Worm (Caenorhabditis elegans) whole organism, late embryonic: ENCODE measurements around the gene C04G6.4.

ENCODE experiments used
- C08G9.2 ChIP-seq: sonication (generic microtip); optimal IDR thresholded peaks from 2 replicates; lab custom pipeline; 2016; ENCODE audit warnings: mild to moderate bottlenecking, missing genetic modification characterization, moderate library complexity, missing compliant biosample characterization
- K09A11.1 ChIP-seq: sonication (generic microtip); optimal IDR thresholded peaks from 2 replicates; lab custom pipeline; 2017; ENCODE audit warnings: antibody characterized with exemption, mild to moderate bottlenecking, missing genetic modification characterization, missing compliant biosample characterization; ENCODE audit not compliant: insufficient read depth
- Y22D7AL.16 ChIP-seq: sonication (generic microtip); optimal IDR thresholded peaks from 2 replicates; lab custom pipeline; 2016; ENCODE audit warnings: missing genetic modification characterization, missing compliant biosample characterization
- ceh-18 ChIP-seq: sonication (generic microtip); optimal IDR thresholded peaks from 2 replicates; lab custom pipeline; 2016; ENCODE audit warnings: missing genetic modification characterization, missing compliant biosample characterization
- ceh-19 ChIP-seq: fragments of 200-800 bp; sonication (Bioruptor generic); optimal IDR thresholded peaks from 2 replicates; lab custom pipeline; 2018; ENCODE audit warnings: mild to moderate bottlenecking, missing genetic modification characterization, missing compliant biosample characterization
- ceh-2 ChIP-seq: sonication (generic microtip); optimal IDR thresholded peaks from 2 replicates; lab custom pipeline; 2016; ENCODE audit warnings: missing genotype, missing genetic modification characterization, missing compliant biosample characterization
- ceh-22 ChIP-seq: sonication (generic microtip); optimal IDR thresholded peaks from 2 replicates; lab custom pipeline; 2017; ENCODE audit warnings: missing biosample characterization, missing genetic modification characterization
- ceh-24 ChIP-seq: sonication (generic microtip); optimal IDR thresholded peaks from 2 replicates; lab custom pipeline; 2016; ENCODE audit warnings: mild to moderate bottlenecking, missing genetic modification characterization, missing compliant biosample characterization
- ceh-30 ChIP-seq: fragments of 150-350 bp; optimal IDR thresholded peaks from 2 replicates; lab custom pipeline; 2014; ENCODE audit warnings: missing biosample characterization, missing genetic modification characterization
- ceh-31 ChIP-seq: sonication (generic microtip); optimal IDR thresholded peaks from 2 replicates; lab custom pipeline; 2016; ENCODE audit warnings: missing genetic modification characterization, missing compliant biosample characterization
- ceh-34 ChIP-seq: sonication (generic microtip); optimal IDR thresholded peaks from 2 replicates; lab custom pipeline; 2016; ENCODE audit warnings: mild to moderate bottlenecking, missing genetic modification characterization, missing compliant biosample characterization
- ceh-48 ChIP-seq: sonication (generic microtip); optimal IDR thresholded peaks from 2 replicates; lab custom pipeline; 2016; ENCODE audit warnings: missing genetic modification characterization, inconsistent platforms, missing compliant biosample characterization
- ceh-9 ChIP-seq: sonication (generic microtip); optimal IDR thresholded peaks from 2 replicates; lab custom pipeline; 2016; ENCODE audit warnings: mild to moderate bottlenecking, missing genetic modification characterization, inconsistent platforms, missing compliant biosample characterization
- che-1 ChIP-seq: sonication (generic microtip); optimal IDR thresholded peaks from 2 replicates; lab custom pipeline; 2016; ENCODE audit warnings: mild to moderate bottlenecking, missing genetic modification characterization, missing compliant biosample characterization
- dmd-4 ChIP-seq: sonication (generic microtip); optimal IDR thresholded peaks from 2 replicates; lab custom pipeline; 2016; ENCODE audit warnings: borderline replicate concordance, missing genetic modification characterization, missing compliant biosample characterization
- dve-1 ChIP-seq: sonication (generic microtip); optimal IDR thresholded peaks from 2 replicates; lab custom pipeline; 2017; ENCODE audit warnings: antibody characterized with exemption, mild to moderate bottlenecking, missing genetic modification characterization, missing compliant biosample characterization
- elt-2 ChIP-seq: sonication (generic microtip); optimal IDR thresholded peaks from 2 replicates; lab custom pipeline; 2016; ENCODE audit warnings: missing genetic modification reagents, missing genetic modification characterization, missing compliant biosample characterization
- ets-4 ChIP-seq: sonication (generic microtip); optimal IDR thresholded peaks from 2 replicates; lab custom pipeline; 2016; ENCODE audit warnings: missing genetic modification characterization, missing compliant biosample characterization
- fax-1 ChIP-seq: sonication (generic microtip); optimal IDR thresholded peaks from 2 replicates; lab custom pipeline; 2016; ENCODE audit warnings: missing genotype, missing genetic modification characterization, missing compliant biosample characterization
- fkh-10 ChIP-seq: fragments of 150-350 bp; optimal IDR thresholded peaks from 2 replicates; lab custom pipeline; 2014; ENCODE audit warnings: missing biosample characterization, missing genetic modification reagents, missing genetic modification characterization
- fkh-6 ChIP-seq: sonication (generic microtip); optimal IDR thresholded peaks from 2 replicates; lab custom pipeline; 2016; ENCODE audit warnings: missing genetic modification characterization, missing compliant biosample characterization
- hlh-13 ChIP-seq: fragments of 200-800 bp; sonication (Bioruptor generic); optimal IDR thresholded peaks from 2 replicates; lab custom pipeline; 2018; ENCODE audit warnings: mild to moderate bottlenecking, missing genetic modification characterization, missing compliant biosample characterization
- hlh-30 ChIP-seq: sonication (generic microtip); optimal IDR thresholded peaks from 2 replicates; lab custom pipeline; 2017; ENCODE audit warnings: antibody characterized with exemption, missing genetic modification characterization, missing compliant biosample characterization; ENCODE audit not compliant: insufficient read depth
- hlh-6 ChIP-seq: sonication (generic microtip); optimal IDR thresholded peaks from 2 replicates; lab custom pipeline; 2016; ENCODE audit warnings: missing genotype, missing genetic modification characterization, missing compliant biosample characterization
- hlh-8 ChIP-seq: sonication (generic microtip); optimal IDR thresholded peaks from 2 replicates; lab custom pipeline; 2016; ENCODE audit warnings: missing genotype, missing genetic modification characterization, missing compliant biosample characterization
- lim-6 ChIP-seq: sonication (generic microtip); optimal IDR thresholded peaks from 2 replicates; lab custom pipeline; 2016; ENCODE audit warnings: missing genetic modification characterization, missing compliant biosample characterization
- lin-11 ChIP-seq: fragments of 200-800 bp; sonication (Bioruptor generic); optimal IDR thresholded peaks from 2 replicates; lab custom pipeline; 2018; ENCODE audit warnings: mild to moderate bottlenecking, missing genetic modification characterization, missing compliant biosample characterization
- madf-2 ChIP-seq: sonication (generic microtip); optimal IDR thresholded peaks from 2 replicates; lab custom pipeline; 2017; ENCODE audit warnings: missing genetic modification characterization, missing compliant biosample characterization
- mec-3 ChIP-seq: sonication (generic microtip); optimal IDR thresholded peaks from 2 replicates; lab custom pipeline; 2016; ENCODE audit warnings: borderline replicate concordance, missing genetic modification characterization, missing compliant biosample characterization
- nfya-1 ChIP-seq: sonication (generic microtip); optimal IDR thresholded peaks from 2 replicates; lab custom pipeline; 2017; ENCODE audit warnings: missing genetic modification characterization, mild to moderate bottlenecking, missing compliant biosample characterization, antibody characterized with exemption, moderate library complexity
- odd-2 ChIP-seq: sonication (generic microtip); optimal IDR thresholded peaks from 2 replicates; lab custom pipeline; 2017; ENCODE audit warnings: antibody characterized with exemption, mild to moderate bottlenecking, missing genetic modification characterization, missing compliant biosample characterization
- pax-1 ChIP-seq: fragments of 150-350 bp; optimal IDR thresholded peaks from 2 replicates; lab custom pipeline; 2014; ENCODE audit warnings: missing biosample characterization, missing genetic modification characterization
- pha-2 ChIP-seq: sonication (generic microtip); optimal IDR thresholded peaks from 2 replicates; lab custom pipeline; 2017; ENCODE audit warnings: mild to moderate bottlenecking, missing genetic modification characterization, missing compliant biosample characterization
- pha-4 ChIP-seq: fragments of 150-350 bp; optimal IDR thresholded peaks from 2 replicates; lab custom pipeline; 2018; ENCODE audit warnings: missing biosample characterization, missing genetic modification reagents, missing genetic modification characterization
- pqm-1 ChIP-seq: sonication (generic microtip); optimal IDR thresholded peaks from 2 replicates; lab custom pipeline; 2016; ENCODE audit warnings: missing genetic modification characterization, missing compliant biosample characterization
- pros-1 ChIP-seq: fragments of 150-350 bp; optimal IDR thresholded peaks from 2 replicates; lab custom pipeline; 2014; ENCODE audit warnings: missing biosample characterization, missing genetic modification reagents, missing genetic modification characterization
- ref-2 ChIP-seq: sonication (generic microtip); optimal IDR thresholded peaks from 2 replicates; lab custom pipeline; 2016; ENCODE audit warnings: missing genetic modification characterization, missing compliant biosample characterization
- rnt-1 ChIP-seq: sonication (generic microtip); optimal IDR thresholded peaks from 2 replicates; lab custom pipeline; 2016; ENCODE audit warnings: missing genetic modification characterization, missing compliant biosample characterization
- sdc-2 ChIP-seq: sonication (generic microtip); optimal IDR thresholded peaks from 2 replicates; lab custom pipeline; 2016; ENCODE audit warnings: missing genotype, missing genetic modification characterization, missing compliant biosample characterization
- sox-4 ChIP-seq: sonication (generic microtip); optimal IDR thresholded peaks from 2 replicates; lab custom pipeline; 2017; ENCODE audit warnings: mild to moderate bottlenecking, missing genetic modification characterization, inconsistent platforms, missing compliant biosample characterization
- syd-9 ChIP-seq: sonication (generic microtip); optimal IDR thresholded peaks from 2 replicates; lab custom pipeline; 2016; ENCODE audit warnings: mild to moderate bottlenecking, missing genetic modification characterization, moderate library complexity, missing compliant biosample characterization
- tbx-2 ChIP-seq: sonication (generic microtip); optimal IDR thresholded peaks from 2 replicates; lab custom pipeline; 2016; ENCODE audit warnings: missing genetic modification characterization, missing compliant biosample characterization
- tbx-7 ChIP-seq: sonication (generic microtip); optimal IDR thresholded peaks from 2 replicates; lab custom pipeline; 2016; ENCODE audit warnings: missing genotype, missing genetic modification characterization, missing compliant biosample characterization
- ttx-3 ChIP-seq: sonication (generic microtip); optimal IDR thresholded peaks from 2 replicates; lab custom pipeline; 2016; ENCODE audit warnings: missing genetic modification reagents, missing genetic modification characterization, missing compliant biosample characterization
- unc-42 ChIP-seq: sonication (generic microtip); optimal IDR thresholded peaks from 2 replicates; lab custom pipeline; 2016; ENCODE audit warnings: missing genotype, missing genetic modification characterization, missing compliant biosample characterization
- unc-55 ChIP-seq: sonication (generic microtip); optimal IDR thresholded peaks from 2 replicates; lab custom pipeline; 2017; ENCODE audit warnings: missing biosample characterization, missing genetic modification reagents, missing genetic modification characterization
- unc-86 ChIP-seq: sonication (generic microtip); optimal IDR thresholded peaks from 2 replicates; lab custom pipeline; 2016; ENCODE audit warnings: missing genetic modification characterization, missing compliant biosample characterization
- zip-5 ChIP-seq: sonication (generic microtip); optimal IDR thresholded peaks from 2 replicates; lab custom pipeline; 2016; ENCODE audit warnings: missing genetic modification characterization, missing compliant biosample characterization
- ztf-16 ChIP-seq: sonication (generic microtip); optimal IDR thresholded peaks from 2 replicates; lab custom pipeline; 2017; ENCODE audit warnings: missing genetic modification characterization, missing compliant biosample characterization

Gene C04G6.4

DNA sequence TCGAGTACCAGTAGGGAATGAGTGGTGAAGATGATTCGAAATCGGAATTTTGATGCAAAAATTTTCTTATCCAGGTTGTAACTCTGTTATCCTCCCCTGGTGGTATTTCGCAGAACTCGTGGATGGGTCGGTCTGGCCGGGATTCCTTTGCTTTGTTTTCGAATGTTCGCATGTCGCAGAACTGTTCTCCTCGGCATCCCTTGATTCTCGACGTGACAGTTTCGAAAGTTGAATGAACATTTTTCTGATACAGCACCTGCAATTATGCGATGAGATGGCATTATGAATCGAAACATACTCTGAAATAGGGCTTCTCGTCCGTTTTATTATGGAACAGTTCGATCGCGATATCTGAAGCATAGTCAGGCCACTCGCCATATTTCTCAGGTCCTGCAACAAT, 27.0 kb downstream of the C04G6.4 start:
- no peak for TF ChIP-seq K09A11.1 (tag; lab: Kevin White, UChicago)
- TF ChIP-seq ceh-9 (tag; lab: Kevin White, UChicago), result no peak
- TF ChIP-seq hlh-6, result no peak
- no peak for TF ChIP-seq unc-55 (GFP tag; lab: Kevin White, UChicago)
- no peak for TF ChIP-seq ceh-24 (tag; lab: Kevin White, UChicago)
- no peak for TF ChIP-seq rnt-1 (tag; lab: Kevin White, UChicago)
- no peak for TF ChIP-seq dmd-4 (tag; lab: Kevin White, UChicago)
- TF ChIP-seq odd-2 (tag; lab: Kevin White, UChicago), result no peak
- TF ChIP-seq ceh-31 (tag; lab: Kevin White, UChicago), result no peak
- TF ChIP-seq lin-11 (tag; lab: Kevin White, UChicago), result no peak
- no peak for TF ChIP-seq elt-2 (tag; lab: Kevin White, UChicago)
- TF ChIP-seq fax-1 (tag; lab: Kevin White, UChicago), result no peak
- no peak for TF ChIP-seq pha-4 (tag; lab: Kevin White, UChicago)
- no peak for TF ChIP-seq tbx-7 (tag; lab: Kevin White, UChicago)
- TF ChIP-seq ref-2 (tag; lab: Kevin White, UChicago), result no peak

DNA sequence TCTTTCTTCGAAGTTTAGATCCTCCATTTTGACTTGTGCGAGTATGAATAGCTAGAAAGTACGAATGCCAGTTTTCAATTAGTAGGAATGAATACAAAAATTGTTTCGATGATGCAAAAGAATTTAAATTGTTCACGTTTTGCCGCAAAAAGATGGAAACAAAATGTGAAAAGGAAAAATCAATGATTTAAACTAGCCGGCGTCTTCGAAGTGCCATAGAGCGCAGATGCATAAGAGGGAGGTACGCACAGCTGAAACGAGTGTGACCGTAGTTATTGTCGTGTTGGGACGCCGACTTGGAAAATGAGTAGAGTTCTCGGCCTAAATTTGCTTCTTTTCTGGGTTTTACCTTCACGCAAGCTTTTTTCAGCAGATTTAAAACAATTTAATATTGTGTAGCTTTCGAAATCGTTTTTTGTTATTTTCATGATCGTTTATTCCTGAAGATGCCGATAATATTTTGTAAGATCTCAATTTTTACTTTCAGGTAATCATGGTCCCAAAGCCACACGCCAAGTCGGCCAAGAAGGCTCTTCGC, 28.0 kb downstream of the C04G6.4 start, which contains the start of the genes ify-1 and rpl-22:
ify-1 (minus strand) TSS at position 51 of the 538 bp plus-strand sequence.
rpl-22 (plus strand) TSS at position 488 of the 538 bp plus-strand sequence.
- TF ChIP-seq fax-1 (tag; lab: Kevin White, UChicago) (peak; percentile 22), pha-2 (no peak), pax-1 (peak; percentile 68), pqm-1 (tag; lab: Kevin White, UChicago) (peak; percentile 36), C08G9.2 (peak; percentile 54), ets-4 (peak; percentile 50), ttx-3 (tag; lab: Kevin White, UChicago) (no peak), unc-55 (GFP tag; lab: Kevin White, UChicago) (peak; percentile 71), dve-1 (tag; lab: Kevin White, UChicago) (peak; percentile 82), ceh-18 (tag; lab: Kevin White, UChicago) (peak; percentile 86), unc-42 (peak; percentile 82), sox-4 (peak; percentile 35), fkh-10 (GFP tag; lab: Kevin White, UChicago) (no peak), elt-2 (tag; lab: Kevin White, UChicago) (peak; percentile 99), zip-5 (tag; lab: Kevin White, UChicago) (peak; percentile 3), rnt-1 (tag; lab: Kevin White, UChicago) (peak; percentile 73), hlh-8 (tag; lab: Kevin White, UChicago) (peak; percentile 31), sdc-2 (tag; lab: Kevin White, UChicago) (peak; percentile 34), che-1 (no peak), pros-1 (tag; lab: Kevin White, UChicago) (peak; percentile 73), mec-3 (no peak), hlh-30 (tag; lab: Kevin White, UChicago) (peak; percentile 71), tbx-2 (tag; lab: Kevin White, UChicago) (peak; percentile 70), ceh-30 (tag; lab: Kevin White, UChicago) (peak; percentile 66), odd-2 (tag; lab: Kevin White, UChicago) (no peak), ceh-2 (tag; lab: Kevin White, UChicago) (peak; percentile 16), ceh-48 (tag; lab: Kevin White, UChicago) (peak; percentile 97), lim-6 (no peak), ceh-34 (tag; lab: Kevin White, UChicago) (peak; percentile 51), fkh-6 (tag; lab: Kevin White, UChicago) (no peak), madf-2 (tag; lab: Kevin White, UChicago) (peak; percentile 50), ztf-16 (tag; lab: Kevin White, UChicago) (peak; percentile 33), ref-2 (tag; lab: Kevin White, UChicago) (peak; percentile 71), K09A11.1 (tag; lab: Kevin White, UChicago) (peak; percentile 4), syd-9 (tag; lab: Kevin White, UChicago) (no peak), hlh-13 (GFP tag; lab: Kevin White, UChicago) (no peak), unc-86 (tag; lab: Kevin White, UChicago) (peak; percentile 61), ceh-22 (tag; lab: Kevin White, UChicago) (no peak), Y22D7AL.16 (tag; lab: Kevin White, UChicago) (no peak), tbx-7 (tag; lab: Kevin White, UChicago) (no peak), nfya-1 (peak; percentile 97), ceh-19 (GFP tag; lab: Kevin White, UChicago) (peak; percentile 20), ceh-31 (tag; lab: Kevin White, UChicago) (peak; percentile 87)
